Fruit fly (Drosophila melanogaster) Kc167 (cell line): Measurements from ENCODE around the gene tws.

Experiments
- Sin3A ChIP-seq: fragments of >200 bp; optimal IDR thresholded peaks from 2 replicates; lab custom pipeline; 2018; ENCODE audit warnings: missing external identifiers
- insv ChIP-seq: fragments of >200 bp; optimal IDR thresholded peaks from 3 replicates; lab custom pipeline; 2018; ENCODE audit warnings: missing external identifiers
- psq ChIP-seq: fragments of >200 bp; optimal IDR thresholded peaks from 2 replicates; lab custom pipeline; 2017; ENCODE audit warnings: missing external identifiers
- ttk ChIP-seq: sonication (Bioruptor generic); optimal IDR thresholded peaks from 2 replicates; lab custom pipeline; 2017; ENCODE audit warnings: missing external identifiers

DNA sequence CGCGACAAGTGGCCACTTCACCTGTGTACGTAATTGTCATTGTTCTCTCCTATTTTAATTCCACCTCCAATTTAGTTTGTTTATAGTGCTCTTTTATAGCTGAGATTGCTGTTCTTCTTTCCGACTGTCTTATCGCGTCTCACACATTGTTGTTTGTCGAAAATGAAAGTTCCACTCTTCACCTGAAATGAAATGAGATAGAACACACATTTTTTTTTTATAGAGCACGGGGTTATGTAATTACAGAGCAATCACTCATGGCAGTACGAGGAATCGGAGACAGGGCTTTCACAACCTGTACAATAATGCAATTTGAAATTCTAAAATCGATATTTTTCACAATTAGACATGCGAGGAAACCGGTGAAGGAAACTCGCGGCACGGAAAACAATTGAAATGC lies 27.7 kb upstream of the tws start:
- no peak for TF ChIP-seq psq (lab: Kevin White, UChicago)
- no peak for TF ChIP-seq ttk (lab: Kevin White, UChicago)
- TF ChIP-seq Sin3A (lab: Kevin White, UChicago), result no peak
- TF ChIP-seq insv (lab: Kevin White, UChicago), result no peak
